Fruit fly (Drosophila melanogaster) whole organism, embryonic: ENCODE results near the gene RpS7.

Experiments used
- Asciz ChIP-seq: fragments of 200-800 bp; sonication (Bioruptor generic); optimal IDR thresholded peaks from 2 replicates; lab custom pipeline; 2017; ENCODE audit warnings: missing biosample characterization, mild to moderate bottlenecking, missing genetic modification characterization, missing genetic modification reagents
- Blimp-1 ChIP-seq: fragments of 200-800 bp; sonication (Bioruptor generic); optimal IDR thresholded peaks from 3 replicates; lab custom pipeline; 2018; ENCODE audit warnings: missing biosample characterization, missing genetic modification characterization, mild to moderate bottlenecking, moderate library complexity, missing genetic modification reagents
- CG10979 ChIP-seq: fragments of 200-800 bp; sonication (Bioruptor generic); optimal IDR thresholded peaks from 2 replicates; lab custom pipeline; 2018; ENCODE audit warnings: missing biosample characterization, mild to moderate bottlenecking, missing genetic modification characterization, moderate library complexity
- CG1233 ChIP-seq: fragments of 200-800 bp; sonication (Bioruptor generic); optimal IDR thresholded peaks from 4 replicates; lab custom pipeline; 2018; ENCODE audit warnings: missing biosample characterization, mild to moderate bottlenecking, missing genetic modification characterization
- CG14965 ChIP-seq: fragments of 200-800 bp; sonication (Bioruptor generic); optimal IDR thresholded peaks from 2 replicates; lab custom pipeline; 2016; ENCODE audit warnings: missing biosample characterization, missing genetic modification characterization, borderline replicate concordance
- CG1529 ChIP-seq: fragments of 200-800 bp; sonication (Bioruptor generic); optimal IDR thresholded peaks from 3 replicates; lab custom pipeline; 2018; ENCODE audit warnings: missing biosample characterization, missing genetic modification characterization
- CG1647 ChIP-seq: fragments of 200-800 bp; sonication (Bioruptor generic); optimal IDR thresholded peaks from 3 replicates; lab custom pipeline; 2016; ENCODE audit warnings: missing biosample characterization, missing genetic modification characterization
- CG16779 ChIP-seq: fragments of 200-800 bp; sonication (Bioruptor generic); IDR thresholded peaks from 2 replicates; pipeline ENCODE4 v1.3.6; 2022; ENCODE audit warnings: missing biosample characterization, missing genetic modification characterization
- CG17359 ChIP-seq: fragments of 200-800 bp; sonication (Bioruptor generic); optimal IDR thresholded peaks from 3 replicates; lab custom pipeline; 2018; ENCODE audit warnings: missing biosample characterization, mild to moderate bottlenecking, missing genetic modification characterization, moderate library complexity
- CG17361 ChIP-seq: fragments of 200-800 bp; sonication (Bioruptor generic); IDR thresholded peaks from 3 replicates; pipeline ENCODE4 v1.3.6; 2022; ENCODE audit warnings: missing biosample characterization, missing genetic modification characterization
- CG1832 ChIP-seq: fragments of 200-800 bp; sonication (Bioruptor generic); optimal IDR thresholded peaks from 2 replicates; lab custom pipeline; 2017; ENCODE audit warnings: missing biosample characterization, mild to moderate bottlenecking, missing genetic modification characterization, inconsistent platforms
- CG30403 ChIP-seq: fragments of 200-800 bp; sonication (Bioruptor generic); optimal IDR thresholded peaks from 3 replicates; lab custom pipeline; 2016; ENCODE audit warnings: missing biosample characterization, missing genetic modification characterization
- CG3163 ChIP-seq: fragments of 200-800 bp; sonication (Bioruptor generic); optimal IDR thresholded peaks from 3 replicates; lab custom pipeline; 2016; ENCODE audit warnings: missing biosample characterization, missing genetic modification characterization
- CG4820 ChIP-seq: fragments of 200-800 bp; sonication (Bioruptor generic); optimal IDR thresholded peaks from 3 replicates; lab custom pipeline; 2016; ENCODE audit warnings: missing biosample characterization, missing genetic modification characterization
- CG6791 ChIP-seq: fragments of 200-800 bp; sonication (Bioruptor generic); IDR thresholded peaks from 3 replicates; pipeline ENCODE4 v1.3.6; 2022; ENCODE audit warnings: missing biosample characterization, missing genetic modification characterization; ENCODE audit not compliant: partially characterized antibody
- CG7556 ChIP-seq: fragments of 200-800 bp; sonication (Bioruptor generic); optimal IDR thresholded peaks from 2 replicates; lab custom pipeline; 2017; ENCODE audit warnings: missing biosample characterization, mild to moderate bottlenecking, missing genetic modification characterization
- CG8089 ChIP-seq: fragments of 200-800 bp; sonication (Bioruptor generic); optimal IDR thresholded peaks from 3 replicates; lab custom pipeline; 2016; ENCODE audit warnings: missing biosample characterization, missing genetic modification characterization
- CG8388 ChIP-seq: fragments of 200-800 bp; sonication (Bioruptor generic); optimal IDR thresholded peaks from 2 replicates; lab custom pipeline; 2019; ENCODE audit warnings: missing biosample characterization, mild to moderate bottlenecking, missing genetic modification characterization, moderate library complexity
- CG8478 ChIP-seq: fragments of >200 bp; optimal IDR thresholded peaks from 2 replicates; lab custom pipeline; 2018
- CG9215 ChIP-seq: fragments of 200-800 bp; sonication (Bioruptor generic); IDR thresholded peaks from 2 replicates; pipeline ENCODE4 v1.3.6; 2022; ENCODE audit warnings: missing biosample characterization, missing genetic modification characterization
- CG9727 ChIP-seq: fragments of 200-800 bp; sonication (Bioruptor generic); optimal IDR thresholded peaks from 3 replicates; lab custom pipeline; 2017; ENCODE audit warnings: missing biosample characterization, mild to moderate bottlenecking, missing genetic modification characterization
- Chrac-16 ChIP-seq: fragments of 200-800 bp; sonication (Bioruptor generic); optimal IDR thresholded peaks from 3 replicates; lab custom pipeline; 2016; ENCODE audit warnings: missing biosample characterization, missing genetic modification characterization
- Dip3 ChIP-seq: fragments of 200-800 bp; sonication (Bioruptor generic); optimal IDR thresholded peaks from 3 replicates; lab custom pipeline; 2016; ENCODE audit warnings: missing biosample characterization, missing genetic modification characterization
- Drgx ChIP-seq: fragments of 200-800 bp; sonication (Bioruptor generic); IDR thresholded peaks from 2 replicates; pipeline ENCODE4 v1.3.6; 2022; ENCODE audit warnings: missing biosample characterization, missing genetic modification characterization
- MBD-R2 ChIP-seq: fragments of 200-800 bp; sonication (Bioruptor generic); IDR thresholded peaks from 2 replicates; pipeline ENCODE4 v1.3.6; 2022; ENCODE audit warnings: missing biosample characterization, missing genetic modification characterization
- Myb ChIP-seq: fragments of 200-800 bp; sonication (Bioruptor generic); optimal IDR thresholded peaks from 2 replicates; lab custom pipeline; 2016; ENCODE audit warnings: missing biosample characterization, missing genetic modification characterization
- Opbp ChIP-seq: fragments of 200-800 bp; sonication (Bioruptor generic); IDR thresholded peaks from 3 replicates; pipeline ENCODE4 v1.3.6; 2022; ENCODE audit warnings: missing biosample characterization, missing genetic modification characterization; ENCODE audit not compliant: partially characterized antibody
- Ptx1 ChIP-seq: fragments of 200-800 bp; sonication (Bioruptor generic); IDR thresholded peaks from 2 replicates; pipeline ENCODE4 v1.3.6; 2022; ENCODE audit warnings: missing biosample characterization, missing genetic modification characterization
- Sox102F ChIP-seq: fragments of 200-800 bp; sonication (Bioruptor generic); optimal IDR thresholded peaks from 2 replicates; lab custom pipeline; 2018; ENCODE audit warnings: missing biosample characterization, mild to moderate bottlenecking, missing genetic modification characterization, moderate library complexity
- Sry-δ ChIP-seq: fragments of 200-800 bp; sonication (Bioruptor generic); optimal IDR thresholded peaks from 2 replicates; lab custom pipeline; 2016; ENCODE audit warnings: missing biosample characterization, missing genetic modification characterization
- Trl ChIP-seq, 3 experiments: fragments of >200 bp in 2 of 3; fragments of 200-800 bp in 1 of 3; sonication (Bioruptor generic) in 1 of 3; optimal IDR thresholded peaks; 2 replicates in 1 of 3; 3 replicates in 2 of 3; lab custom pipeline; 2016 to 2017; ENCODE audit warnings: missing biosample characterization in 1 of 3, missing genetic modification characterization in 1 of 3
- aop ChIP-seq: fragments of 200-800 bp; sonication (Bioruptor generic); IDR thresholded peaks from 2 replicates; pipeline ENCODE4 v1.3.6; 2022; ENCODE audit warnings: missing biosample characterization, missing genetic modification characterization
- bsh ChIP-seq, 2 experiments: fragments of 200-800 bp; sonication (Bioruptor generic); optimal IDR thresholded peaks; 2 replicates each; lab custom pipeline; 2017 to 2018; ENCODE audit warnings: mild to moderate bottlenecking in 2 of 2, missing biosample characterization in 2 of 2, missing genetic modification characterization in 2 of 2, moderate library complexity in 1 of 2
- ci ChIP-seq: fragments of 200-800 bp; sonication (Bioruptor generic); IDR thresholded peaks from 3 replicates; pipeline ENCODE4 v1.3.6; 2022; ENCODE audit warnings: missing biosample characterization, missing genetic modification characterization
- hb ChIP-seq: fragments of 200-800 bp; sonication (Bioruptor generic); IDR thresholded peaks from 3 replicates; pipeline ENCODE4 v1.3.6; 2022; ENCODE audit warnings: missing biosample characterization, missing genetic modification characterization; ENCODE audit not compliant: partially characterized antibody
- knrl ChIP-seq: fragments of 200-800 bp; sonication (Bioruptor generic); IDR thresholded peaks from 3 replicates; pipeline ENCODE4 v1.3.6; 2022; ENCODE audit warnings: missing biosample characterization, missing genetic modification characterization; ENCODE audit not compliant: partially characterized antibody
- lola ChIP-seq, 3 experiments: fragments of >200 bp in 2 of 3; fragments of 200-800 bp in 1 of 3; sonication (Bioruptor generic) in 1 of 3; optimal IDR thresholded peaks; 2 replicates each; lab custom pipeline; 2017 to 2019; ENCODE audit warnings: missing biosample characterization in 3 of 3, missing genetic modification characterization in 3 of 3, mild to moderate bottlenecking in 1 of 3, moderate library complexity in 1 of 3
- mirr ChIP-seq: fragments of 200-800 bp; sonication (Bioruptor generic); optimal IDR thresholded peaks from 3 replicates; lab custom pipeline; 2018; ENCODE audit warnings: missing biosample characterization, mild to moderate bottlenecking, missing genetic modification characterization
- mld ChIP-seq: fragments of 200-800 bp; sonication (Bioruptor generic); IDR thresholded peaks from 3 replicates; pipeline ENCODE4 v1.3.6; 2022; ENCODE audit warnings: missing biosample characterization, missing genetic modification characterization; ENCODE audit not compliant: partially characterized antibody
- nmo ChIP-seq: fragments of 200-800 bp; sonication (Bioruptor generic); optimal IDR thresholded peaks from 2 replicates; lab custom pipeline; 2018; ENCODE audit warnings: missing biosample characterization, mild to moderate bottlenecking, missing genetic modification characterization, moderate library complexity
- org-1 ChIP-seq: fragments of 200-800 bp; sonication (Bioruptor generic); optimal IDR thresholded peaks from 2 replicates; lab custom pipeline; 2017; ENCODE audit warnings: missing biosample characterization, missing genetic modification characterization
- pan ChIP-seq, 4 experiments: fragments of >200 bp in 3 of 4; fragments of 200-800 bp in 1 of 4; sonication (Bioruptor generic) in 1 of 4; optimal IDR thresholded peaks in 3 of 4; IDR thresholded peaks in 1 of 4; 2 replicates each; pipeline versions ENCODE4 v1.3.6 to Lab custom; 2017 to 2022; ENCODE audit warnings: missing biosample characterization in 2 of 4, missing genetic modification characterization in 2 of 4, mixed read lengths in 1 of 4
- peb ChIP-seq: fragments of 200-800 bp; sonication (Bioruptor generic); IDR thresholded peaks from 2 replicates; pipeline ENCODE4 v1.3.6; 2022; ENCODE audit warnings: missing biosample characterization, missing genetic modification characterization
- pho ChIP-seq: fragments of 200-800 bp; sonication (Bioruptor generic); optimal IDR thresholded peaks from 2 replicates; lab custom pipeline; 2016; ENCODE audit warnings: missing biosample characterization, missing genetic modification characterization
- ranshi ChIP-seq: fragments of 200-800 bp; sonication (Bioruptor generic); IDR thresholded peaks from 2 replicates; pipeline ENCODE4 v1.3.6; 2022; ENCODE audit warnings: missing biosample characterization, missing genetic modification characterization
- rib ChIP-seq: fragments of 200-800 bp; sonication (Bioruptor generic); IDR thresholded peaks from 2 replicates; pipeline ENCODE4 v1.3.6; 2022; ENCODE audit warnings: missing biosample characterization, missing genetic modification characterization
- sc ChIP-seq, 3 experiments: fragments of >200 bp in 2 of 3; fragments of 200-800 bp in 1 of 3; sonication (Bioruptor generic) in 1 of 3; optimal IDR thresholded peaks; 2 replicates in 2 of 3; 3 replicates in 1 of 3; lab custom pipeline; 2017; ENCODE audit warnings: mild to moderate bottlenecking in 1 of 3, missing biosample characterization in 1 of 3, missing genetic modification characterization in 1 of 3, missing genetic modification reagents in 1 of 3
- slou ChIP-seq: fragments of 200-800 bp; sonication (Bioruptor generic); optimal IDR thresholded peaks from 3 replicates; lab custom pipeline; 2016; ENCODE audit warnings: missing biosample characterization, missing genetic modification characterization
- slp2 ChIP-seq: fragments of 200-800 bp; sonication (Bioruptor generic); optimal IDR thresholded peaks from 2 replicates; lab custom pipeline; 2016; ENCODE audit warnings: missing biosample characterization, missing genetic modification characterization

Gene RpS7

dm6 chr3R:30191462-30191874, 17.4 kb downstream of the RpS7 start (continued):
- TF ChIP-seq Sox102F (GFP tag; lab: Kevin White, UChicago) (peak; percentile 45), Chrac-16 (GFP tag; lab: Kevin White, UChicago) (peak; percentile 32), mld (GFP tag; lab: Robert Waterston, UW) (no peak), CG6791 (GFP tag; lab: Robert Waterston, UW) (no peak), CG1529 (GFP tag; lab: Kevin White, UChicago) (peak; percentile 40), CG1233 (peak; percentile 29), CG14965 (GFP tag; lab: Kevin White, UChicago) (no peak), nmo (GFP tag; lab: Kevin White, UChicago) (peak; percentile 83), Drgx (GFP tag; lab: Robert Waterston, UW) (peak; percentile 29; the same call in 1 of the 2 replicates), Opbp (GFP tag; lab: Robert Waterston, UW) (no peak), ci (no peak), Myb (peak; percentile 18), CG1832 (GFP tag; lab: Kevin White, UChicago) (no peak), slp2 (GFP tag; lab: Kevin White, UChicago) (peak; percentile 54), bsh (GFP tag; optimal IDR thresholded peaks at IDR 0.05; lab: Kevin White, UChicago) (peak in 1 of 2 experiments; percentile 27), org-1 (GFP tag; lab: Kevin White, UChicago) (peak; percentile 55), CG8089 (peak; percentile 16), Blimp-1 (GFP tag; lab: Kevin White, UChicago) (peak; percentile 33), MBD-R2 (no peak), CG30403 (GFP tag; lab: Kevin White, UChicago) (peak; percentile 53), sc (optimal IDR thresholded peaks at IDR 0.05; lab: Kevin White, UChicago) (no peak), sc (GFP tag; optimal IDR thresholded peaks at IDR 0.05; lab: Kevin White, UChicago) (peak; percentile 30), ranshi (GFP tag; lab: Robert Waterston, UW) (no peak), slou (GFP tag; lab: Kevin White, UChicago) (peak; percentile 38), Ptx1 (peak; percentile 43; the same call in 1 of the 2 replicates), CG1647 (peak; percentile 37), peb (GFP tag; lab: Robert Waterston, UW) (no peak), CG8388 (GFP tag; lab: Kevin White, UChicago) (peak; percentile 8), lola (GFP tag; optimal IDR thresholded peaks at IDR 0.05; lab: Kevin White, UChicago) (peak in 1 of 3 experiments; percentile 33), aop (GFP tag; lab: Robert Waterston, UW) (no peak), CG17361 (peak; percentile 83), Trl (optimal IDR thresholded peaks at IDR 0.05; lab: Kevin White, UChicago) (no peak), Trl (GFP tag; optimal IDR thresholded peaks at IDR 0.05; lab: Kevin White, UChicago) (peak; percentile 46), mirr (GFP tag; lab: Kevin White, UChicago) (no peak), Sry-δ (no peak), CG3163 (no peak), CG8478 (no peak), Asciz (no peak), CG4820 (GFP tag; lab: Kevin White, UChicago) (no peak), CG9215 (GFP tag; lab: Robert Waterston, UW) (0 out of 2 replicates have a peak, but pooled peaks have one; percentile 5), CG10979 (peak; percentile 36), CG17359 (tag; lab: Kevin White, UChicago) (no peak), Dip3 (GFP tag; lab: Kevin White, UChicago) (peak; percentile 20), CG16779 (GFP tag; lab: Robert Waterston, UW) (no peak), knrl (GFP tag; lab: Robert Waterston, UW) (no peak), pho (GFP tag; lab: Kevin White, UChicago) (peak; percentile 43), CG9727 (GFP tag; lab: Kevin White, UChicago) (peak; percentile 47), hb (GFP tag; lab: Robert Waterston, UW) (no peak), pan (optimal IDR thresholded peaks at IDR 0.05; lab: Kevin White, UChicago) (no peak), pan (GFP tag; optimal IDR thresholded peaks at IDR 0.05 in 1 of 2, IDR thresholded peaks at IDR 0.05 in 1 of 2) (no peak), CG7556 (GFP tag; lab: Kevin White, UChicago) (peak; percentile 66), rib (GFP tag; lab: Robert Waterston, UW) (no peak)
